Fruit fly (Drosophila melanogaster) whole organism, embryonic: Measurements from ENCODE around the gene Hrb98DE.

Experiments
- Adf1 ChIP-seq: fragments of 200-800 bp; sonication (Bioruptor generic); IDR thresholded peaks from 2 replicates; pipeline ENCODE4 v1.3.6; 2022; ENCODE audit warnings: missing biosample characterization, missing genetic modification characterization
- B-H1 ChIP-seq: fragments of 200-800 bp; sonication (Bioruptor generic); IDR thresholded peaks from 3 replicates; pipeline ENCODE4 v1.3.6; 2022; ENCODE audit warnings: missing biosample characterization, missing genetic modification characterization
- CG10267 ChIP-seq: fragments of 200-800 bp; sonication (Bioruptor generic); optimal IDR thresholded peaks from 2 replicates; lab custom pipeline; 2018; ENCODE audit warnings: missing biosample characterization, mild to moderate bottlenecking, missing genetic modification characterization, moderate library complexity
- CG12071 ChIP-seq: fragments of 200-800 bp; sonication (Bioruptor generic); optimal IDR thresholded peaks from 3 replicates; lab custom pipeline; 2018; ENCODE audit warnings: missing biosample characterization, mild to moderate bottlenecking, missing genetic modification characterization
- CG12236 ChIP-seq: fragments of 200-800 bp; sonication (Bioruptor generic); optimal IDR thresholded peaks from 2 replicates; lab custom pipeline; 2016; ENCODE audit warnings: missing biosample characterization, missing genetic modification characterization
- CG17385 ChIP-seq: fragments of 200-800 bp; sonication (Bioruptor generic); optimal IDR thresholded peaks from 3 replicates; lab custom pipeline; 2018; ENCODE audit warnings: missing biosample characterization, mild to moderate bottlenecking, missing genetic modification characterization
- CG18599 ChIP-seq: fragments of 200-800 bp; sonication (Bioruptor generic); optimal IDR thresholded peaks from 3 replicates; lab custom pipeline; 2017; ENCODE audit warnings: missing biosample characterization, missing genetic modification characterization, mild to moderate bottlenecking, moderate library complexity, missing genetic modification reagents
- CG18619 ChIP-seq: fragments of 200-800 bp; sonication (Bioruptor generic); optimal IDR thresholded peaks from 3 replicates; lab custom pipeline; 2017; ENCODE audit warnings: missing biosample characterization, mild to moderate bottlenecking, missing genetic modification characterization
- CG2889 ChIP-seq: fragments of 200-800 bp; sonication (Bioruptor generic); IDR thresholded peaks from 3 replicates; pipeline ENCODE4 v1.3.6; 2022; ENCODE audit warnings: missing biosample characterization, missing genetic modification characterization
- CG30020 ChIP-seq: fragments of 200-800 bp; optimal IDR thresholded peaks from 2 replicates; lab custom pipeline; 2019; ENCODE audit warnings: missing biosample characterization, mild to moderate bottlenecking, missing genetic modification characterization, moderate library complexity
- CG34422 ChIP-seq: fragments of 200-800 bp; sonication (Bioruptor generic); IDR thresholded peaks from 3 replicates; pipeline ENCODE4 v1.3.6; 2022; ENCODE audit warnings: missing biosample characterization, missing genetic modification characterization
- CG4360 ChIP-seq: fragments of 200-800 bp; sonication (Bioruptor generic); IDR thresholded peaks from 2 replicates; pipeline ENCODE4 v1.3.6; 2022; ENCODE audit warnings: missing biosample characterization, missing genetic modification characterization
- CG4617 ChIP-seq: fragments of 200-800 bp; sonication (Bioruptor generic); optimal IDR thresholded peaks from 3 replicates; lab custom pipeline; 2016; ENCODE audit warnings: missing biosample characterization, missing genetic modification characterization, borderline replicate concordance
- CG6765 ChIP-seq: fragments of 200-800 bp; sonication (Bioruptor generic); optimal IDR thresholded peaks from 3 replicates; lab custom pipeline; 2017; ENCODE audit warnings: missing biosample characterization, mild to moderate bottlenecking, missing genetic modification characterization
- CG7963 ChIP-seq: fragments of 200-800 bp; sonication (Bioruptor generic); IDR thresholded peaks from 3 replicates; pipeline ENCODE4 v1.3.6; 2022; ENCODE audit warnings: missing biosample characterization, missing genetic modification characterization; ENCODE audit not compliant: partially characterized antibody
- CG8290 ChIP-seq, 3 experiments: fragments of 200-800 bp; sonication (Bioruptor generic); optimal IDR thresholded peaks; 2 replicates each; lab custom pipeline; 2016 to 2019; ENCODE audit warnings: missing biosample characterization in 3 of 3, missing genetic modification characterization in 3 of 3, mild to moderate bottlenecking in 2 of 3, moderate library complexity in 1 of 3
- CG8924 ChIP-seq: fragments of 200-800 bp; optimal IDR thresholded peaks from 3 replicates; lab custom pipeline; 2019; ENCODE audit warnings: missing biosample characterization, mild to moderate bottlenecking, missing genetic modification characterization, moderate library complexity
- CG9932 ChIP-seq: fragments of 200-800 bp; sonication (Bioruptor generic); IDR thresholded peaks from 2 replicates; pipeline ENCODE4 v1.3.6; 2022; ENCODE audit warnings: missing biosample characterization, missing genetic modification characterization
- CHES-1-like ChIP-seq: fragments of 200-800 bp; sonication (Bioruptor generic); optimal IDR thresholded peaks from 2 replicates; lab custom pipeline; 2016; ENCODE audit warnings: missing biosample characterization, missing genetic modification characterization
- Dek ChIP-seq: fragments of 200-800 bp; sonication (Bioruptor generic); optimal IDR thresholded peaks from 3 replicates; lab custom pipeline; 2019; ENCODE audit warnings: missing biosample characterization, mild to moderate bottlenecking, missing genetic modification characterization, moderate library complexity
- Dll ChIP-seq: fragments of 200-800 bp; sonication (Bioruptor generic); IDR thresholded peaks from 4 replicates; pipeline ENCODE4 v1.3.6; 2022; ENCODE audit warnings: missing biosample characterization, missing genetic modification characterization; ENCODE audit not compliant: partially characterized antibody
- Doc3 ChIP-seq: fragments of 200-800 bp; sonication (Bioruptor generic); IDR thresholded peaks from 3 replicates; pipeline ENCODE4 v1.3.6; 2022; ENCODE audit warnings: missing biosample characterization, missing genetic modification characterization; ENCODE audit not compliant: partially characterized antibody
- Dp ChIP-seq: fragments of 200-800 bp; sonication (Bioruptor generic); optimal IDR thresholded peaks from 2 replicates; lab custom pipeline; 2018; ENCODE audit warnings: missing biosample characterization, mild to moderate bottlenecking, missing genetic modification characterization, moderate library complexity
- E2f2 ChIP-seq: fragments of 200-800 bp; sonication (Bioruptor generic); IDR thresholded peaks from 2 replicates; pipeline ENCODE4 v1.3.6; 2022; ENCODE audit warnings: missing biosample characterization, missing genetic modification characterization
- Jarid2 ChIP-seq: fragments of 200-800 bp; sonication (Bioruptor generic); optimal IDR thresholded peaks from 3 replicates; lab custom pipeline; 2017; ENCODE audit warnings: mild to moderate bottlenecking, missing biosample characterization, missing genetic modification reagents, missing genetic modification characterization
- NFAT ChIP-seq: fragments of 200-800 bp; sonication (Bioruptor generic); IDR thresholded peaks from 2 replicates; pipeline ENCODE4 v1.3.6; 2022; ENCODE audit warnings: missing biosample characterization, missing genetic modification characterization
- Nf-YC ChIP-seq: fragments of 200-800 bp; optimal IDR thresholded peaks from 3 replicates; lab custom pipeline; 2019; ENCODE audit warnings: missing biosample characterization, mild to moderate bottlenecking, missing genetic modification characterization, moderate library complexity
- NfI ChIP-seq: fragments of 200-800 bp; sonication (Bioruptor generic); optimal IDR thresholded peaks from 3 replicates; lab custom pipeline; 2018; ENCODE audit warnings: missing biosample characterization, mild to moderate bottlenecking, missing genetic modification characterization, moderate library complexity
- Oli ChIP-seq: fragments of 200-800 bp; sonication (Bioruptor generic); optimal IDR thresholded peaks from 2 replicates; lab custom pipeline; 2018; ENCODE audit warnings: missing biosample characterization, mild to moderate bottlenecking, missing genetic modification characterization, moderate library complexity
- Opbp ChIP-seq: fragments of 200-800 bp; sonication (Bioruptor generic); IDR thresholded peaks from 3 replicates; pipeline ENCODE4 v1.3.6; 2022; ENCODE audit warnings: missing biosample characterization, missing genetic modification characterization; ENCODE audit not compliant: partially characterized antibody
- Scr ChIP-seq: fragments of 200-800 bp; sonication (Bioruptor generic); IDR thresholded peaks from 2 replicates; pipeline ENCODE4 v1.3.6; 2022; ENCODE audit warnings: missing biosample characterization, missing genetic modification characterization; ENCODE audit not compliant: partially characterized antibody
- Six4 ChIP-seq: fragments of 200-800 bp; sonication (Bioruptor generic); optimal IDR thresholded peaks from 2 replicates; lab custom pipeline; 2016; ENCODE audit warnings: missing biosample characterization, missing genetic modification characterization
- br ChIP-seq: fragments of >200 bp; optimal IDR thresholded peaks from 2 replicates; lab custom pipeline; 2017
- chn ChIP-seq: fragments of 200-800 bp; sonication (Bioruptor generic); optimal IDR thresholded peaks from 2 replicates; lab custom pipeline; 2016; ENCODE audit warnings: missing biosample characterization, missing genetic modification characterization
- dmrt99B ChIP-seq: fragments of 200-800 bp; sonication (Bioruptor generic); optimal IDR thresholded peaks from 2 replicates; lab custom pipeline; 2018; ENCODE audit warnings: missing biosample characterization, mild to moderate bottlenecking, missing genetic modification characterization, moderate library complexity
- esg ChIP-seq: fragments of 200-800 bp; sonication (Bioruptor generic); conservative IDR thresholded peaks from 2 replicates; pipeline ENCODE4 v1.3.6; 2022; ENCODE audit warnings: missing biosample characterization, missing genetic modification characterization
- eyg ChIP-seq: fragments of 200-800 bp; sonication (Bioruptor generic); optimal IDR thresholded peaks from 3 replicates; lab custom pipeline; 2016; ENCODE audit warnings: missing biosample characterization, missing genetic modification characterization
- knrl ChIP-seq: fragments of 200-800 bp; sonication (Bioruptor generic); IDR thresholded peaks from 3 replicates; pipeline ENCODE4 v1.3.6; 2022; ENCODE audit warnings: missing biosample characterization, missing genetic modification characterization; ENCODE audit not compliant: partially characterized antibody
- luna ChIP-seq: fragments of 200-800 bp; sonication (Bioruptor generic); optimal IDR thresholded peaks from 2 replicates; lab custom pipeline; 2016; ENCODE audit warnings: missing biosample characterization, missing genetic modification characterization
- nom ChIP-seq: fragments of 200-800 bp; sonication (Bioruptor generic); optimal IDR thresholded peaks from 2 replicates; lab custom pipeline; 2017; ENCODE audit warnings: missing biosample characterization, missing genetic modification characterization, mild to moderate bottlenecking, moderate library complexity, missing genetic modification reagents
- odd ChIP-seq: fragments of 200-800 bp; sonication (Bioruptor generic); optimal IDR thresholded peaks from 2 replicates; lab custom pipeline; 2017; ENCODE audit warnings: missing biosample characterization, mild to moderate bottlenecking, missing genetic modification characterization
- otp ChIP-seq: fragments of 200-800 bp; sonication (Bioruptor generic); IDR thresholded peaks from 3 replicates; pipeline ENCODE4, ENCODE4 v1.3.6; 2022; ENCODE audit warnings: missing biosample characterization, missing genetic modification characterization
- pita ChIP-seq: fragments of 200-800 bp; sonication (Bioruptor generic); optimal IDR thresholded peaks from 2 replicates; lab custom pipeline; 2017; ENCODE audit warnings: missing biosample characterization, mild to moderate bottlenecking, missing genetic modification characterization
- pzg ChIP-seq: fragments of 200-800 bp; sonication (Bioruptor generic); optimal IDR thresholded peaks from 3 replicates; lab custom pipeline; 2018; ENCODE audit warnings: missing biosample characterization, mild to moderate bottlenecking, missing genetic modification characterization, moderate library complexity
- slbo ChIP-seq: fragments of 200-800 bp; sonication (Bioruptor generic); IDR thresholded peaks from 2 replicates; pipeline ENCODE4 v1.3.6; 2022; ENCODE audit warnings: missing biosample characterization, missing genetic modification characterization
- so ChIP-seq: fragments of 200-800 bp; sonication (Bioruptor generic); IDR thresholded peaks from 3 replicates; pipeline ENCODE4 v1.3.6; 2022; ENCODE audit warnings: missing biosample characterization, missing genetic modification characterization
- sqz ChIP-seq: fragments of 200-800 bp; sonication (Bioruptor generic); optimal IDR thresholded peaks from 3 replicates; lab custom pipeline; 2018; ENCODE audit warnings: missing biosample characterization, mild to moderate bottlenecking, missing genetic modification characterization
- unpg ChIP-seq: fragments of 200-800 bp; sonication (Bioruptor generic); optimal IDR thresholded peaks from 3 replicates; lab custom pipeline; 2018; ENCODE audit warnings: missing biosample characterization, mild to moderate bottlenecking, missing genetic modification characterization, moderate library complexity
- vnd ChIP-seq: fragments of 200-800 bp; sonication (Bioruptor generic); IDR thresholded peaks from 3 replicates; pipeline ENCODE4 v1.3.6; 2022; ENCODE audit warnings: missing biosample characterization, missing genetic modification characterization; ENCODE audit not compliant: partially characterized antibody
- z ChIP-seq: fragments of 200-800 bp; sonication (Bioruptor generic); IDR thresholded peaks from 3 replicates; pipeline ENCODE4 v1.3.6; 2022; ENCODE audit warnings: missing biosample characterization, missing genetic modification characterization

Hrb98DE gene

dm6 chr3R:28586943-28587342 lies 12.7 kb upstream of the Hrb98DE start (continued):
- TF ChIP-seq CG8290 (GFP tag; optimal IDR thresholded peaks at IDR 0.05; lab: Kevin White, UChicago) (no peak), CG8290 (tag; optimal IDR thresholded peaks at IDR 0.05; lab: Kevin White, UChicago) (peak in 1 of 2 experiments; percentile 40), Six4 (GFP tag; lab: Kevin White, UChicago) (no peak), CG4617 (GFP tag; lab: Kevin White, UChicago) (no peak), br (lab: Kevin White, UChicago) (no peak), Dek (tag; lab: Kevin White, UChicago) (no peak), CG18619 (GFP tag; lab: Kevin White, UChicago) (no peak), Jarid2 (GFP tag; lab: Kevin White, UChicago) (no peak), luna (GFP tag; lab: Kevin White, UChicago) (no peak), Scr (no peak), Oli (peak; percentile 28), Dll (no peak), CG2889 (no peak), CG18599 (GFP tag; lab: Kevin White, UChicago) (peak; percentile 17), CG7963 (GFP tag; lab: Robert Waterston, UW) (no peak), dmrt99B (tag; lab: Kevin White, UChicago) (peak; percentile 41), z (GFP tag; lab: Robert Waterston, UW) (no peak), CG8924 (tag; lab: Kevin White, UChicago) (peak; percentile 18), esg (no peak), CG30020 (tag; lab: Kevin White, UChicago) (no peak), CG12071 (GFP tag; lab: Kevin White, UChicago) (peak; percentile 34), CG12236 (GFP tag; lab: Kevin White, UChicago) (no peak), nom (GFP tag; lab: Kevin White, UChicago) (no peak), Adf1 (GFP tag; lab: Robert Waterston, UW) (no peak), slbo (no peak), pzg (GFP tag; lab: Kevin White, UChicago) (no peak), Opbp (GFP tag; lab: Robert Waterston, UW) (no peak), Nf-YC (no peak), CG4360 (GFP tag; lab: Robert Waterston, UW) (no peak), B-H1 (GFP tag; lab: Robert Waterston, UW) (no peak), sqz (GFP tag; lab: Kevin White, UChicago) (no peak), Doc3 (no peak), NFAT (GFP tag; lab: Robert Waterston, UW) (no peak), Dp (no peak), eyg (GFP tag; lab: Kevin White, UChicago) (no peak), NfI (GFP tag; lab: Kevin White, UChicago) (no peak), vnd (no peak), otp (GFP tag; lab: Robert Waterston, UW) (no peak), CHES-1-like (GFP tag; lab: Kevin White, UChicago) (no peak), CG6765 (no peak), pita (GFP tag; lab: Kevin White, UChicago) (no peak), CG10267 (tag; lab: Kevin White, UChicago) (no peak), knrl (GFP tag; lab: Robert Waterston, UW) (no peak), chn (GFP tag; lab: Kevin White, UChicago) (no peak), CG34422 (no peak), odd (peak; percentile 9), CG9932 (no peak), unpg (GFP tag; lab: Kevin White, UChicago) (peak; percentile 43), CG17385 (no peak), E2f2 (GFP tag; lab: Robert Waterston, UW) (peak; percentile 10; the same call in 1 of the 2 replicates), so (peak; percentile 38; the same call in 1 of the 3 replicates)
